Worm (Caenorhabditis elegans): ENCODE measurements around the gene srj-13.

The srj-13 gene

ce11 chrV:7432441-7433146 lies 30.1 kb downstream of the srj-13 start (continued):
- TF ChIP-seq egl-43 (GFP tag; IDR thresholded peaks at IDR 0.05), result peak; percentile 14; the same call in 1 of the 2 replicates
- TF ChIP-seq tag-97 (GFP tag; IDR thresholded peaks at IDR 0.05), result no peak
- TF ChIP-seq snpc-1.2 (GFP tag; IDR thresholded peaks at IDR 0.05), result no peak; the same call in 1 of the 2 replicates
- peak; percentile 90 for TF ChIP-seq zfp-3 (GFP tag; conservative IDR thresholded peaks at IDR 0.05)
- peak; percentile 62 for TF ChIP-seq tra-1 (GFP tag; IDR thresholded peaks at IDR 0.05)
- TF ChIP-seq ceh-20 (GFP tag; IDR thresholded peaks at IDR 0.05), result no peak
- TF ChIP-seq lsy-2 (tag; optimal IDR thresholded peaks at IDR 0.05), result peak in 1 of 2 experiments; percentile 7
- TF ChIP-seq aha-1 (tag), result peak; percentile 90
- TF ChIP-seq dve-1 (tag; optimal IDR thresholded peaks at IDR 0.05; ENCODE audit: insufficient read depth), result peak; percentile 69
- peak; percentile 29 for TF ChIP-seq Y5F2A.4 (GFP tag; optimal IDR thresholded peaks at IDR 0.05)
- no peak for TF ChIP-seq nhr-25 (tag; optimal IDR thresholded peaks at IDR 0.05; ENCODE audit: borderline replicate concordance, insufficient read depth)
- TF ChIP-seq Y105C5A.15 (GFP tag; IDR thresholded peaks at IDR 0.05), result 0 out of 2 replicates have a peak, but pooled peaks have one; percentile 2
- TF ChIP-seq madf-5 (GFP tag; IDR thresholded peaks at IDR 0.05), result peak; percentile 9 to 66; a peak in 1 of 4 replicates
- TF ChIP-seq daf-12 (tag; optimal IDR thresholded peaks at IDR 0.05), result no peak
- no peak for TF ChIP-seq dmd-9 (GFP tag; IDR thresholded peaks at IDR 0.05)
- TF ChIP-seq F49E8.2 (tag; optimal IDR thresholded peaks at IDR 0.05; ENCODE audit: borderline replicate concordance), result no peak
- no peak for TF ChIP-seq attf-4 (tag; optimal IDR thresholded peaks at IDR 0.05)
- peak; percentile 46; the same call in 1 of the 2 replicates for TF ChIP-seq arid-1 (GFP tag; conservative IDR thresholded peaks at IDR 0.05)
- TF ChIP-seq sdz-12 (GFP tag; optimal IDR thresholded peaks at IDR 0.05), result peak; percentile 87
- peak; percentile 60 for TF ChIP-seq php-3 (GFP tag; IDR thresholded peaks at IDR 0.05)
- TF ChIP-seq mep-1 (tag; optimal IDR thresholded peaks at IDR 0.05), result peak; percentile 50
- TF ChIP-seq lin-39 (tag; optimal IDR thresholded peaks at IDR 0.05), result no peak
- TF ChIP-seq unc-62 (GFP tag; optimal IDR thresholded peaks at IDR 0.05 in 1 of 2), result peak in 1 of 2 experiments; percentile 74
- no peak for TF ChIP-seq unc-62 (tag; optimal IDR thresholded peaks at IDR 0.05)
- TF ChIP-seq nhr-48 (tag; optimal IDR thresholded peaks at IDR 0.05), result peak; percentile 32
- TF ChIP-seq nhr-28 (tag; optimal IDR thresholded peaks at IDR 0.05), result no peak
- no peak for TF ChIP-seq nhr-76 (tag; optimal IDR thresholded peaks at IDR 0.05)
- TF ChIP-seq ceh-44 (GFP tag; IDR thresholded peaks at IDR 0.05), result no peak
- 0 out of 2 replicates have a peak, but pooled peaks have one; percentile 27 for TF ChIP-seq Y75B8A.6 (GFP tag; IDR thresholded peaks at IDR 0.05)
- TF ChIP-seq vab-7 (GFP tag; IDR thresholded peaks at IDR 0.05), result no peak
- peak; percentile 29 for TF ChIP-seq mes-2 (tag; optimal IDR thresholded peaks at IDR 0.05; ENCODE audit: poor library complexity, severe bottlenecking)
- TF ChIP-seq ZK337.2 (GFP tag; IDR thresholded peaks at IDR 0.05), result no peak
- no peak for TF ChIP-seq unc-130 (GFP tag; optimal IDR thresholded peaks at IDR 0.05)
- TF ChIP-seq T26A8.4 (GFP tag; IDR thresholded peaks at IDR 0.05), result peak; percentile 61; the same call in 1 of the 2 replicates
- no peak for TF ChIP-seq zip-2 (tag; optimal IDR thresholded peaks at IDR 0.05)
- no peak for TF ChIP-seq ceh-62 (tag; optimal IDR thresholded peaks at IDR 0.05)
- TF ChIP-seq Y48G9A.11 (GFP tag; IDR thresholded peaks at IDR 0.05), result peak; percentile 38; the same call in 1 of the 2 replicates
- no peak for TF ChIP-seq nhr-11 (tag; optimal IDR thresholded peaks at IDR 0.05)
- TF ChIP-seq T20F7.1 (GFP tag; optimal IDR thresholded peaks at IDR 0.05), result peak; percentile 22
- TF ChIP-seq zip-11 (GFP tag; IDR thresholded peaks at IDR 0.05), result no peak
- TF ChIP-seq R02D3.7 (tag; optimal IDR thresholded peaks at IDR 0.05), result no peak
- peak in 1 of 2 experiments; percentile 27 for TF ChIP-seq daf-16 (GFP tag; optimal IDR thresholded peaks at IDR 0.05)
- peak; percentile 37 for TF ChIP-seq daf-16 (tag; optimal IDR thresholded peaks at IDR 0.05)
- TF ChIP-seq ceh-82 (tag; optimal IDR thresholded peaks at IDR 0.05), result no peak
- no peak for TF ChIP-seq zag-1 (tag; optimal IDR thresholded peaks at IDR 0.05)
- TF ChIP-seq ama-1 (optimal IDR thresholded peaks at IDR 0.05), result peak; percentile 73
- TF ChIP-seq ztf-7 (tag; optimal IDR thresholded peaks at IDR 0.05), result no peak
- peak; percentile 40 for TF ChIP-seq spr-1 (tag; optimal IDR thresholded peaks at IDR 0.05)

Data from whole organism, L4 larva.